Worm (Caenorhabditis elegans) whole organism, midembryonic: ENCODE results near the gene M05D6.5.

Experiments used
- T22C8.4 ChIP-seq: fragments of 200-800 bp; sonication (Bioruptor generic); IDR thresholded peaks from 2 replicates; pipeline ENCODE4 v1.3.6; 2022; ENCODE audit warnings: missing genetic modification characterization, missing compliant biosample characterization
- cog-1 ChIP-seq: sonication (generic microtip); optimal IDR thresholded peaks from 2 replicates; lab custom pipeline; 2016; ENCODE audit warnings: missing genetic modification characterization, missing compliant biosample characterization
- flt-1 ChIP-seq: fragments of 200-800 bp; sonication (Bioruptor generic); IDR thresholded peaks from 2 replicates; pipeline ENCODE4 v1.3.6; 2022; ENCODE audit warnings: missing genetic modification characterization, missing compliant biosample characterization
- klf-2 ChIP-seq: fragments of 200-800 bp; sonication (Bioruptor generic); conservative IDR thresholded peaks from 2 replicates; pipeline ENCODE4 v1.3.6; 2022; ENCODE audit warnings: missing genetic modification reagents, missing genetic modification characterization, missing compliant biosample characterization
- med-1 ChIP-seq: sonication (generic microtip); optimal IDR thresholded peaks from 2 replicates; lab custom pipeline; 2017; ENCODE audit warnings: missing genetic modification characterization, mild to moderate bottlenecking, missing compliant biosample characterization, antibody characterized with exemption, missing genetic modification reagents; ENCODE audit not compliant: insufficient read depth
- ref-1 ChIP-seq: fragments of 200-800 bp; sonication (Bioruptor generic); conservative IDR thresholded peaks from 2 replicates; pipeline ENCODE4 v1.3.6; 2022; ENCODE audit warnings: missing genetic modification reagents, missing genetic modification characterization, missing compliant biosample characterization

ce11 chrII:8444007-8444406 lies 38.0 kb downstream of the M05D6.5 start, which contains the start of gene evl-20:
- TF ChIP-seq med-1 = no peak
- TF ChIP-seq klf-2 (GFP tag; lab: Robert Waterston, UW) = no peak
- TF ChIP-seq cog-1 = no peak
- TF ChIP-seq T22C8.4 = no peak
- TF ChIP-seq flt-1 (GFP tag; lab: Robert Waterston, UW) = no peak
- TF ChIP-seq ref-1 (GFP tag; lab: Robert Waterston, UW) = no peak
